Worm (Caenorhabditis elegans) whole organism, L4 larva: ENCODE measurements around the gene R06B9.5.

Experiments used
- D1046.2 ChIP-seq: fragments of 200-800 bp; sonication (Bioruptor generic); IDR thresholded peaks from 2 replicates; pipeline ENCODE4 v1.3.6; 2022; ENCODE audit warnings: missing genetic modification characterization, missing compliant biosample characterization
- F10B5.3 ChIP-seq: sonication (generic microtip); optimal IDR thresholded peaks from 2 replicates; lab custom pipeline; 2016; ENCODE audit warnings: mild to moderate bottlenecking, missing genetic modification characterization, missing compliant biosample characterization
- F37D6.2 ChIP-seq: sonication (generic microtip); optimal IDR thresholded peaks from 2 replicates; lab custom pipeline; 2016; ENCODE audit warnings: mild to moderate bottlenecking, missing genetic modification characterization, missing compliant biosample characterization
- T20F7.1 ChIP-seq: fragments of 200-800 bp; sonication (Bioruptor generic); optimal IDR thresholded peaks from 2 replicates; lab custom pipeline; 2018; ENCODE audit warnings: mild to moderate bottlenecking, missing genetic modification characterization, missing compliant biosample characterization
- Y48G9A.11 ChIP-seq: fragments of 200-800 bp; sonication (Bioruptor generic); IDR thresholded peaks from 2 replicates; pipeline ENCODE4 v1.3.6; 2022; ENCODE audit warnings: missing genetic modification reagents, missing genetic modification characterization, missing compliant biosample characterization
- aha-1 ChIP-seq: fragments of 150-350 bp; peaks from one replicate; lab custom pipeline; 2014; ENCODE audit warnings: missing biosample characterization, missing genetic modification characterization
- ceh-82 ChIP-seq: sonication (generic microtip); optimal IDR thresholded peaks from 2 replicates; lab custom pipeline; 2017; ENCODE audit warnings: missing biosample characterization, missing genetic modification characterization
- daf-16 ChIP-seq, 3 experiments: sonication (generic microtip); optimal IDR thresholded peaks; 2 replicates each; lab custom pipeline; 2016 to 2017; ENCODE audit warnings: missing genetic modification characterization in 3 of 3, missing genetic modification reagents in 3 of 3, mild to moderate bottlenecking in 2 of 3, missing compliant biosample characterization in 2 of 3, missing biosample characterization in 1 of 3, moderate library complexity in 1 of 3
- daf-19 ChIP-seq: fragments of 200-800 bp; sonication (Bioruptor generic); conservative IDR thresholded peaks from 2 replicates; pipeline ENCODE4 v1.3.6; 2022; ENCODE audit warnings: missing genetic modification characterization, missing compliant biosample characterization
- daf-8 ChIP-seq: fragments of 200-800 bp; sonication (Bioruptor generic); IDR thresholded peaks from 2 replicates; pipeline ENCODE4 v1.3.6; 2022; ENCODE audit warnings: missing genetic modification characterization, missing compliant biosample characterization
- dmd-6 ChIP-seq: fragments of 200-800 bp; sonication (Bioruptor generic); IDR thresholded peaks from 2 replicates; pipeline ENCODE4 v1.3.6; 2022; ENCODE audit warnings: missing genetic modification reagents, missing genetic modification characterization, missing compliant biosample characterization
- dve-1 ChIP-seq: sonication (generic microtip); optimal IDR thresholded peaks from 2 replicates; lab custom pipeline; 2017; ENCODE audit warnings: antibody characterized with exemption, mild to moderate bottlenecking, missing genetic modification characterization, missing compliant biosample characterization; ENCODE audit not compliant: insufficient read depth
- egl-27 ChIP-seq: sonication (generic microtip); optimal IDR thresholded peaks from 3 replicates; lab custom pipeline; 2017; ENCODE audit warnings: missing biosample characterization, missing genetic modification reagents, missing genetic modification characterization
- hlh-11 ChIP-seq: fragments of 200-800 bp; sonication (Bioruptor generic); optimal IDR thresholded peaks from 2 replicates; lab custom pipeline; 2018; ENCODE audit warnings: mild to moderate bottlenecking, missing genetic modification characterization, missing compliant biosample characterization
- lsy-2 ChIP-seq, 2 experiments: fragments of 150-350 bp in 1 of 2; sonication (generic microtip) in 1 of 2; optimal IDR thresholded peaks; 2 replicates each; lab custom pipeline; 2014 to 2017; ENCODE audit warnings: missing biosample characterization in 2 of 2, missing genetic modification characterization in 2 of 2
- madf-5 ChIP-seq, 2 experiments: fragments of 200-800 bp; sonication (Bioruptor generic); IDR thresholded peaks; 2 replicates each; pipeline ENCODE4 v1.3.6; 2022; ENCODE audit warnings: missing compliant biosample characterization in 2 of 2, missing genetic modification characterization in 2 of 2
- mes-2 ChIP-seq: sonication (generic microtip); optimal IDR thresholded peaks from 2 replicates; lab custom pipeline; 2016; ENCODE audit warnings: missing genotype, mild to moderate bottlenecking, missing genetic modification characterization, missing compliant biosample characterization; ENCODE audit not compliant: poor library complexity, severe bottlenecking
- mxl-2 ChIP-seq: fragments of 200-800 bp; sonication (Bioruptor generic); conservative IDR thresholded peaks from 2 replicates; pipeline ENCODE4 v1.3.6; 2022; ENCODE audit warnings: missing genetic modification reagents, missing genetic modification characterization, missing compliant biosample characterization
- nhr-10 ChIP-seq: fragments of 150-350 bp; optimal IDR thresholded peaks from 2 replicates; lab custom pipeline; 2014; ENCODE audit warnings: missing biosample characterization, missing genetic modification characterization
- nhr-102 ChIP-seq: sonication (generic microtip); optimal IDR thresholded peaks from 2 replicates; lab custom pipeline; 2016; ENCODE audit warnings: mild to moderate bottlenecking, missing genetic modification characterization, moderate library complexity, missing compliant biosample characterization
- nhr-25 ChIP-seq: sonication (generic microtip); optimal IDR thresholded peaks from 2 replicates; lab custom pipeline; 2017; ENCODE audit warnings: missing genetic modification characterization, mild to moderate bottlenecking, missing compliant biosample characterization, antibody characterized with exemption, moderate library complexity, borderline replicate concordance; ENCODE audit not compliant: insufficient read depth
- nhr-28 ChIP-seq: fragments of 150-350 bp; optimal IDR thresholded peaks from 2 replicates; lab custom pipeline; 2014; ENCODE audit warnings: missing biosample characterization, missing genetic modification characterization
- nhr-6 ChIP-seq: fragments of 150-350 bp; optimal IDR thresholded peaks from 2 replicates; lab custom pipeline; 2014; ENCODE audit warnings: missing biosample characterization, missing genetic modification characterization
- php-3 ChIP-seq: fragments of 200-800 bp; sonication (Bioruptor generic); IDR thresholded peaks from 2 replicates; pipeline ENCODE4 v1.3.6; 2022; ENCODE audit warnings: missing genetic modification reagents, missing genetic modification characterization, missing compliant biosample characterization
- pqm-1 ChIP-seq: sonication (generic microtip); optimal IDR thresholded peaks from 2 replicates; lab custom pipeline; 2017; ENCODE audit warnings: missing biosample characterization, missing genetic modification characterization
- rbr-2 ChIP-seq: sonication (generic microtip); optimal IDR thresholded peaks from 2 replicates; lab custom pipeline; 2016; ENCODE audit warnings: missing genotype, missing genetic modification characterization, missing compliant biosample characterization
- saeg-2 ChIP-seq: fragments of 200-800 bp; sonication (Bioruptor generic); IDR thresholded peaks from 2 replicates; pipeline ENCODE4 v1.3.6; 2022; ENCODE audit warnings: missing genetic modification reagents, missing genetic modification characterization, missing compliant biosample characterization
- set-16 ChIP-seq: fragments of 200-800 bp; sonication (Bioruptor generic); IDR thresholded peaks from 2 replicates; pipeline ENCODE4 v1.3.6; 2022; ENCODE audit warnings: missing genetic modification reagents, missing genetic modification characterization, missing compliant biosample characterization
- snpc-4 ChIP-seq: fragments of 150-350 bp; optimal IDR thresholded peaks from 2 replicates; lab custom pipeline; 2014; ENCODE audit warnings: missing biosample characterization, missing genetic modification characterization
- spr-1 ChIP-seq: sonication (generic microtip); optimal IDR thresholded peaks from 2 replicates; lab custom pipeline; 2016; ENCODE audit warnings: mild to moderate bottlenecking, missing genetic modification characterization, missing compliant biosample characterization
- unc-39 ChIP-seq: sonication (generic microtip); optimal IDR thresholded peaks from 2 replicates; lab custom pipeline; 2017; ENCODE audit warnings: missing biosample characterization, missing genetic modification characterization
- unc-62 ChIP-seq, 3 experiments: fragments of 150-350 bp in 1 of 3; sonication (generic microtip); optimal IDR thresholded peaks in 2 of 3; peaks in 1 of 3; 1 replicate in 1 of 3; 2 replicates in 2 of 3; lab custom pipeline; 2014 to 2017; ENCODE audit warnings: missing biosample characterization in 3 of 3, missing genetic modification characterization in 3 of 3, missing genetic modification reagents in 3 of 3, missing genotype in 1 of 3
- zip-2 ChIP-seq: fragments of 150-350 bp; optimal IDR thresholded peaks from 2 replicates; lab custom pipeline; 2014; ENCODE audit warnings: missing biosample characterization, missing genetic modification characterization
- ztf-7 ChIP-seq: fragments of 150-350 bp; optimal IDR thresholded peaks from 2 replicates; lab custom pipeline; 2014; ENCODE audit warnings: missing biosample characterization, missing genetic modification characterization

R06B9.5 gene

ce11 chrII:13711493-13712055, 24.5 kb upstream of the R06B9.5 start (continued):
- TF ChIP-seq nhr-25 (tag; lab: Kevin White, UChicago) (no peak), madf-5 (GFP tag; IDR thresholded peaks at IDR 0.05; lab: Robert Waterston, UW) (no peak), lsy-2 (tag; optimal IDR thresholded peaks at IDR 0.05; lab: Kevin White, UChicago) (no peak), set-16 (GFP tag; lab: Robert Waterston, UW) (peak; percentile 74), egl-27 (tag; lab: Kevin White, UChicago) (no peak), daf-19 (no peak), hlh-11 (tag; lab: Kevin White, UChicago) (peak; percentile 9), mxl-2 (GFP tag; lab: Robert Waterston, UW) (no peak)

DNA sequence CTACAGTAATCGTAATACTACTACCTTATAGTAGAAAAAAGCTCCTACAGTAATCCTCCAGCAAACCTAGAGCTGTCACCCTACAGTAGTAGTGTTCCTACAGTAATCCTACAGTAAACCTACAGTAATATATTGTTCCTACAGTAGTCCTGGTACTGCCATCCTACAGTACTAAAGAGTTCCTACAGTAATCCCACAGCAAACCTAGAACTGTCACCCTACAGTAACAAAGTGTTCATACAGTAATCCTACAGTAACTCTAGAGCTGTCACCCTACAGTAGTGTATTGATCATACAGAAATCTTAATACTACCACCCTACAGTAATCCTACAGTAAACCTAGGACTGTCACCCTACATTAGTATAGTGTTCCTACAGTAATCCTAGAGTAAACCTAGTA, 22.9 kb upstream of the R06B9.5 start:
- TF ChIP-seq spr-1 (no peak), unc-62 (GFP tag; optimal IDR thresholded peaks at IDR 0.05 in 1 of 2; lab: Kevin White, UChicago) (peak in 1 of 2 experiments; percentile 93), unc-62 (tag; optimal IDR thresholded peaks at IDR 0.05; lab: Kevin White, UChicago) (no peak)

ce11 chrII:13715333-13715732, 20.8 kb upstream of the R06B9.5 start:
- no peak for TF ChIP-seq nhr-10 (tag; lab: Kevin White, UChicago)
- no peak for TF ChIP-seq T20F7.1 (GFP tag; lab: Kevin White, UChicago)
- TF ChIP-seq unc-62 (GFP tag; optimal IDR thresholded peaks at IDR 0.05 in 1 of 2; lab: Kevin White, UChicago), result peak in 1 of 2 experiments; percentile 67
- TF ChIP-seq unc-62 (tag; optimal IDR thresholded peaks at IDR 0.05; lab: Kevin White, UChicago), result no peak

DNA sequence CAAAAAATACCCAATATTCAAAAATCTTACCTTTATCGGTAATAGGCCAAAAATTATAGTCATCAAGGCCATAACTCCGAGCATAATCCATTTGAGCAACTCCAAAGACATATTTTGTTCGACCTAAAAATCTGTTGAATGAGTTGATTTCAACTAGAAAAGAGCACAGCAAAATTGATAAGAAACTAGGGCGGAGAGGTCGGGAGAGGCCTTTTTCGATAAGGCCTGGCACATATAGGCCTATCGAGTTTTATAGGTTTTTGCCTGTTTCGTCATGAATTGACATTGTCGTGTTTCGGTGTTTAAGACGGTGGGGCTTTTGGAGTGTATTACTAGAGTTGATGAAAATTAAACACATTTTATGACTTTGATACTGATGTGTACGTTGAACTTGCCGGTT, 20.4 kb upstream of the R06B9.5 start, which contains the start of gene zipt-2.3:
Gene zipt-2.3 (minus strand): TSS at position 147 of the 400 bp plus-strand sequence.
- peak; percentile 62 for TF ChIP-seq nhr-28
- TF ChIP-seq aha-1 (tag; lab: Kevin White, UChicago), result no peak
- TF ChIP-seq daf-8 (GFP tag; lab: Robert Waterston, UW), result no peak
- peak; percentile 63; the same call in 1 of the 2 replicates for TF ChIP-seq dmd-6 (GFP tag; lab: Robert Waterston, UW)
- TF ChIP-seq dve-1 (tag; lab: Kevin White, UChicago), result peak; percentile 62
- no peak for TF ChIP-seq F37D6.2
- no peak for TF ChIP-seq nhr-25 (tag; lab: Kevin White, UChicago)
- no peak for TF ChIP-seq saeg-2
- TF ChIP-seq ztf-7 (tag; lab: Kevin White, UChicago), result no peak
- peak; percentile 93 for TF ChIP-seq pqm-1
- TF ChIP-seq F10B5.3 (tag; lab: Kevin White, UChicago), result no peak
- no peak for TF ChIP-seq nhr-6 (tag; lab: Kevin White, UChicago)
- TF ChIP-seq nhr-102 (tag; lab: Kevin White, UChicago), result no peak
- TF ChIP-seq php-3 (GFP tag; lab: Robert Waterston, UW), result peak; percentile 45; the same call in 1 of the 2 replicates
- no peak for TF ChIP-seq unc-39 (tag; lab: Kevin White, UChicago)
- TF ChIP-seq mes-2 (tag; lab: Kevin White, UChicago), result no peak
- TF ChIP-seq zip-2, result no peak
- TF ChIP-seq snpc-4 (tag; lab: Kevin White, UChicago), result no peak
- TF ChIP-seq daf-16 (GFP tag; optimal IDR thresholded peaks at IDR 0.05; lab: Kevin White, UChicago), result no peak
- TF ChIP-seq daf-16 (tag; optimal IDR thresholded peaks at IDR 0.05; lab: Kevin White, UChicago), result peak; percentile 56
- peak; percentile 9 for TF ChIP-seq hlh-11 (tag; lab: Kevin White, UChicago)
- TF ChIP-seq Y48G9A.11 (GFP tag; lab: Robert Waterston, UW), result no peak
- no peak for TF ChIP-seq rbr-2 (tag; lab: Kevin White, UChicago)
- no peak for TF ChIP-seq D1046.2 (GFP tag; lab: Robert Waterston, UW)
- TF ChIP-seq egl-27 (tag; lab: Kevin White, UChicago), result no peak
- TF ChIP-seq ceh-82, result no peak
